Fruit fly (Drosophila melanogaster) S2 (cell line): ENCODE measurements around the gene Abp1.

Experiments
- CG8478 ChIP-seq: fragments of >200 bp; optimal IDR thresholded peaks from 2 replicates; lab custom pipeline; 2018
- CTCF ChIP-seq, 2 experiments: fragments of >200 bp; optimal IDR thresholded peaks; 2 replicates each; lab custom pipeline; 2018

DNA sequence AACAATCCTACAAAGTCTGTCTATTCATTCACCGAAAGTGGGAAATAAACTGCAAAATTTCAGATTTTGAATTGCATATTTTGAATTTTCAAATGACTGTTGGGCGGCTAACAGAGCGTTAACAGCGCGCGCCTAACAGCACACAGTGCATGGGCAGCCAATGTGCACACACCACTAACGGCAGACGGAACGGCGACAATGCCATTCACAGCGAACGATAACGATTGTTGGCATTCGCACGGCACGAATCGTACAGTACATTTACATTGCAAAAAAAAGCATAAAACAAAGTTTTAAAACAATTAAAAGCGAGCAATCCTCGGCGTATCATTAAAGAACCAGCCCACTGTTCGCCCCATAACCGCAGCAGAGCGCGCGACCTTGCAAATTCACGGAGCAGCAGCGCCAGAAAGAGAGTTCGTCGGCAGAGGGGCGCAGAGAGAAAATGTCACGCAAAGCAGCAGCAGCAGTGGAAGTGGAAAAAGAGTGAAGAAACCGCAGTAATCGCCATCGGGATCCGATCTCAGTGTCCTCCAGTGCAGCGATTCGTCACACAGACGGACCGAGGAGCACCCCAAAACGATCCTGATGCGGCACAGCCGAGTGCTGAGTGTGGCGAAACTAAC, 16.5 kb upstream of the Abp1 start, which contains the start of gene Spt20:
- no peak for TF ChIP-seq CG8478 (lab: Kevin White, UChicago)
- peak; percentile 29 to 49 for TF ChIP-seq CTCF (optimal IDR thresholded peaks at IDR 0.05; lab: Kevin White, UChicago)
